Worm (Caenorhabditis elegans): ENCODE results near the gene pas-6.

- TF ChIP-seq him-1 (tag; optimal IDR thresholded peaks at IDR 0.05): no peak
- TF ChIP-seq dao-5 (tag; optimal IDR thresholded peaks at IDR 0.05): no peak
These were observed 48.4 kb downstream of the pas-6 start, which contains the start of gene C24G6.8 for ce11 chrV:5535774-5536173.
